Worm (Caenorhabditis elegans) whole organism, late embryonic: ENCODE measurements around the gene acy-1.
A peak's percentile ranks its signal among the peaks of the same experiment; 100 is the strongest.

Source experiments
- C08G9.2 ChIP-seq: sonication (generic microtip); optimal IDR thresholded peaks from 2 replicates; lab custom pipeline; 2016; ENCODE audit warnings: mild to moderate bottlenecking, missing genetic modification characterization, moderate library complexity, missing compliant biosample characterization
- K09A11.1 ChIP-seq: sonication (generic microtip); optimal IDR thresholded peaks from 2 replicates; lab custom pipeline; 2017; ENCODE audit warnings: antibody characterized with exemption, mild to moderate bottlenecking, missing genetic modification characterization, missing compliant biosample characterization; ENCODE audit not compliant: insufficient read depth
- Y22D7AL.16 ChIP-seq: sonication (generic microtip); optimal IDR thresholded peaks from 2 replicates; lab custom pipeline; 2016; ENCODE audit warnings: missing genetic modification characterization, missing compliant biosample characterization
- ceh-14 ChIP-seq: sonication (generic microtip); optimal IDR thresholded peaks from 2 replicates; lab custom pipeline; 2016; ENCODE audit warnings: missing genotype, missing genetic modification characterization, missing compliant biosample characterization
- ceh-18 ChIP-seq: sonication (generic microtip); optimal IDR thresholded peaks from 2 replicates; lab custom pipeline; 2016; ENCODE audit warnings: missing genetic modification characterization, missing compliant biosample characterization
- ceh-19 ChIP-seq: fragments of 200-800 bp; sonication (Bioruptor generic); optimal IDR thresholded peaks from 2 replicates; lab custom pipeline; 2018; ENCODE audit warnings: mild to moderate bottlenecking, missing genetic modification characterization, missing compliant biosample characterization
- ceh-2 ChIP-seq: sonication (generic microtip); optimal IDR thresholded peaks from 2 replicates; lab custom pipeline; 2016; ENCODE audit warnings: missing genotype, missing genetic modification characterization, missing compliant biosample characterization
- ceh-24 ChIP-seq: sonication (generic microtip); optimal IDR thresholded peaks from 2 replicates; lab custom pipeline; 2016; ENCODE audit warnings: mild to moderate bottlenecking, missing genetic modification characterization, missing compliant biosample characterization
- ceh-31 ChIP-seq: sonication (generic microtip); optimal IDR thresholded peaks from 2 replicates; lab custom pipeline; 2016; ENCODE audit warnings: missing genetic modification characterization, missing compliant biosample characterization
- ceh-34 ChIP-seq: sonication (generic microtip); optimal IDR thresholded peaks from 2 replicates; lab custom pipeline; 2016; ENCODE audit warnings: mild to moderate bottlenecking, missing genetic modification characterization, missing compliant biosample characterization
- dve-1 ChIP-seq: sonication (generic microtip); optimal IDR thresholded peaks from 2 replicates; lab custom pipeline; 2017; ENCODE audit warnings: antibody characterized with exemption, mild to moderate bottlenecking, missing genetic modification characterization, missing compliant biosample characterization
- elt-2 ChIP-seq: sonication (generic microtip); optimal IDR thresholded peaks from 2 replicates; lab custom pipeline; 2016; ENCODE audit warnings: missing genetic modification reagents, missing genetic modification characterization, missing compliant biosample characterization
- elt-4 ChIP-seq: sonication (generic microtip); optimal IDR thresholded peaks from 2 replicates; lab custom pipeline; 2016; ENCODE audit warnings: missing genetic modification characterization, missing compliant biosample characterization
- ets-4 ChIP-seq: sonication (generic microtip); optimal IDR thresholded peaks from 2 replicates; lab custom pipeline; 2016; ENCODE audit warnings: missing genetic modification characterization, missing compliant biosample characterization
- eyg-1 ChIP-seq: sonication (generic microtip); optimal IDR thresholded peaks from 2 replicates; lab custom pipeline; 2016; ENCODE audit warnings: missing genotype, missing genetic modification characterization, missing compliant biosample characterization
- fkh-6 ChIP-seq: sonication (generic microtip); optimal IDR thresholded peaks from 2 replicates; lab custom pipeline; 2016; ENCODE audit warnings: missing genetic modification characterization, missing compliant biosample characterization
- gmeb-2 ChIP-seq: sonication (generic microtip); optimal IDR thresholded peaks from 2 replicates; lab custom pipeline; 2016; ENCODE audit warnings: missing genetic modification characterization, inconsistent platforms, missing compliant biosample characterization
- hlh-13 ChIP-seq: fragments of 200-800 bp; sonication (Bioruptor generic); optimal IDR thresholded peaks from 2 replicates; lab custom pipeline; 2018; ENCODE audit warnings: mild to moderate bottlenecking, missing genetic modification characterization, missing compliant biosample characterization
- hlh-15 ChIP-seq: sonication (generic microtip); optimal IDR thresholded peaks from 2 replicates; lab custom pipeline; 2016; ENCODE audit warnings: missing genetic modification characterization, missing compliant biosample characterization
- hlh-30 ChIP-seq: sonication (generic microtip); optimal IDR thresholded peaks from 2 replicates; lab custom pipeline; 2017; ENCODE audit warnings: antibody characterized with exemption, missing genetic modification characterization, missing compliant biosample characterization; ENCODE audit not compliant: insufficient read depth
- hlh-8 ChIP-seq: sonication (generic microtip); optimal IDR thresholded peaks from 2 replicates; lab custom pipeline; 2016; ENCODE audit warnings: missing genotype, missing genetic modification characterization, missing compliant biosample characterization
- lim-6 ChIP-seq: sonication (generic microtip); optimal IDR thresholded peaks from 2 replicates; lab custom pipeline; 2016; ENCODE audit warnings: missing genetic modification characterization, missing compliant biosample characterization
- madf-2 ChIP-seq: sonication (generic microtip); optimal IDR thresholded peaks from 2 replicates; lab custom pipeline; 2017; ENCODE audit warnings: missing genetic modification characterization, missing compliant biosample characterization
- mec-3 ChIP-seq: sonication (generic microtip); optimal IDR thresholded peaks from 2 replicates; lab custom pipeline; 2016; ENCODE audit warnings: borderline replicate concordance, missing genetic modification characterization, missing compliant biosample characterization
- nfya-1 ChIP-seq: sonication (generic microtip); optimal IDR thresholded peaks from 2 replicates; lab custom pipeline; 2017; ENCODE audit warnings: missing genetic modification characterization, mild to moderate bottlenecking, missing compliant biosample characterization, antibody characterized with exemption, moderate library complexity
- nhr-232 ChIP-seq: sonication (generic microtip); optimal IDR thresholded peaks from 2 replicates; lab custom pipeline; 2016; ENCODE audit warnings: missing genetic modification characterization, missing compliant biosample characterization
- odd-2 ChIP-seq: sonication (generic microtip); optimal IDR thresholded peaks from 2 replicates; lab custom pipeline; 2017; ENCODE audit warnings: antibody characterized with exemption, mild to moderate bottlenecking, missing genetic modification characterization, missing compliant biosample characterization
- pax-1 ChIP-seq: fragments of 150-350 bp; optimal IDR thresholded peaks from 2 replicates; lab custom pipeline; 2014; ENCODE audit warnings: missing biosample characterization, missing genetic modification characterization
- pros-1 ChIP-seq: fragments of 150-350 bp; optimal IDR thresholded peaks from 2 replicates; lab custom pipeline; 2014; ENCODE audit warnings: missing biosample characterization, missing genetic modification reagents, missing genetic modification characterization
- ref-2 ChIP-seq: sonication (generic microtip); optimal IDR thresholded peaks from 2 replicates; lab custom pipeline; 2016; ENCODE audit warnings: missing genetic modification characterization, missing compliant biosample characterization
- rnt-1 ChIP-seq: sonication (generic microtip); optimal IDR thresholded peaks from 2 replicates; lab custom pipeline; 2016; ENCODE audit warnings: missing genetic modification characterization, missing compliant biosample characterization
- sdc-2 ChIP-seq: sonication (generic microtip); optimal IDR thresholded peaks from 2 replicates; lab custom pipeline; 2016; ENCODE audit warnings: missing genotype, missing genetic modification characterization, missing compliant biosample characterization
- sox-4 ChIP-seq: sonication (generic microtip); optimal IDR thresholded peaks from 2 replicates; lab custom pipeline; 2017; ENCODE audit warnings: mild to moderate bottlenecking, missing genetic modification characterization, inconsistent platforms, missing compliant biosample characterization
- syd-9 ChIP-seq: sonication (generic microtip); optimal IDR thresholded peaks from 2 replicates; lab custom pipeline; 2016; ENCODE audit warnings: mild to moderate bottlenecking, missing genetic modification characterization, moderate library complexity, missing compliant biosample characterization
- tbx-2 ChIP-seq: sonication (generic microtip); optimal IDR thresholded peaks from 2 replicates; lab custom pipeline; 2016; ENCODE audit warnings: missing genetic modification characterization, missing compliant biosample characterization
- unc-3 ChIP-seq, 2 experiments: fragments of 200-800 bp in 1 of 2; sonication (Bioruptor generic) in 1 of 2; sonication (generic microtip) in 1 of 2; conservative IDR thresholded peaks in 1 of 2; optimal IDR thresholded peaks in 1 of 2; 2 replicates each; pipeline versions ENCODE4 v1.3.6 to Lab custom; 2016 to 2022; ENCODE audit warnings: missing compliant biosample characterization in 2 of 2, missing genetic modification characterization in 2 of 2, missing genetic modification reagents in 1 of 2
- unc-42 ChIP-seq: sonication (generic microtip); optimal IDR thresholded peaks from 2 replicates; lab custom pipeline; 2016; ENCODE audit warnings: missing genotype, missing genetic modification characterization, missing compliant biosample characterization
- unc-55 ChIP-seq: sonication (generic microtip); optimal IDR thresholded peaks from 2 replicates; lab custom pipeline; 2017; ENCODE audit warnings: missing biosample characterization, missing genetic modification reagents, missing genetic modification characterization
- unc-86 ChIP-seq: sonication (generic microtip); optimal IDR thresholded peaks from 2 replicates; lab custom pipeline; 2016; ENCODE audit warnings: missing genetic modification characterization, missing compliant biosample characterization
- ztf-16 ChIP-seq: sonication (generic microtip); optimal IDR thresholded peaks from 2 replicates; lab custom pipeline; 2017; ENCODE audit warnings: missing genetic modification characterization, missing compliant biosample characterization

The acy-1 gene

DNA sequence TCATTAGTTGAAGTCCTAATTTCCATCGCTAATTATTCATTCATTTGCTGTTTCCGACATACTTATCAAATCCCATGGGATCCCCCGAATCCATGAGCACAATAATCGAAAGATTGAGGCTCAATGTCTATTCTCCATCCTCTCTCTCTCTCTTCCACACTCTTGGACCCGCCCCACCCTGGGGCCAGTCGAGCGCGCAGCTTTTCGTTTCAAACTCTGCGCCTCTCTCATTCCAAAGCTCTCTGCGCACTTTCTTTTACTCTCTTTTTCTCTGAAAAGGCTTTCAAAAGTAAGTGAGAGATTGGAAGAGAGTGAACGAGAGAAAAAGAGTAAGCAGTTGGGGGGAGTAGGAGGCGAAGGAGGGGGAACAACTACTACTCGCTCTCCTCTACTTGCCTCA lies at the start of gene acy-1:
Gene acy-1 (plus strand): TSS at position 346 of the 400 bp plus-strand sequence.
- TF ChIP-seq mec-3 (tag; lab: Kevin White, UChicago) (no peak), ceh-18 (peak; percentile 89), rnt-1 (tag; lab: Kevin White, UChicago) (peak; percentile 67), pros-1 (tag; lab: Kevin White, UChicago) (no peak), eyg-1 (tag; lab: Kevin White, UChicago) (peak; percentile 0), C08G9.2 (peak; percentile 65), syd-9 (tag; lab: Kevin White, UChicago) (peak; percentile 1), ets-4 (tag; lab: Kevin White, UChicago) (peak; percentile 50), nhr-232 (no peak), ceh-2 (tag; lab: Kevin White, UChicago) (peak; percentile 38), sox-4 (tag; lab: Kevin White, UChicago) (peak; percentile 25), elt-4 (no peak), hlh-8 (tag; lab: Kevin White, UChicago) (peak; percentile 18), dve-1 (tag; lab: Kevin White, UChicago) (peak; percentile 61), unc-55 (GFP tag; lab: Kevin White, UChicago) (peak; percentile 90), gmeb-2 (tag; lab: Kevin White, UChicago) (no peak), ceh-14 (tag; lab: Kevin White, UChicago) (peak; percentile 77), unc-42 (tag; lab: Kevin White, UChicago) (peak; percentile 80), unc-3 (GFP tag; conservative IDR thresholded peaks at IDR 0.05; lab: Robert Waterston, UW) (peak; percentile 57; the same call in 1 of the 2 replicates), unc-3 (tag; optimal IDR thresholded peaks at IDR 0.05; lab: Kevin White, UChicago) (peak; percentile 91), ref-2 (tag; lab: Kevin White, UChicago) (no peak), hlh-30 (peak; percentile 38), elt-2 (tag; lab: Kevin White, UChicago) (no peak), ceh-19 (GFP tag; lab: Kevin White, UChicago) (peak; percentile 2), ceh-34 (peak; percentile 79), madf-2 (tag; lab: Kevin White, UChicago) (no peak), tbx-2 (tag; lab: Kevin White, UChicago) (peak; percentile 79), nfya-1 (tag; lab: Kevin White, UChicago) (peak; percentile 90), ceh-24 (tag; lab: Kevin White, UChicago) (no peak), sdc-2 (tag; lab: Kevin White, UChicago) (peak; percentile 40), pax-1 (tag; lab: Kevin White, UChicago) (no peak), ceh-31 (tag; lab: Kevin White, UChicago) (peak; percentile 84), unc-86 (tag; lab: Kevin White, UChicago) (no peak), fkh-6 (tag; lab: Kevin White, UChicago) (no peak)

ce11 chrIII:4677466-4677865 lies 44.4 kb upstream of the acy-1 start, which contains the start of gene srg-10:
Gene srg-10 (plus strand): TSS chrIII:4677766.
- TF ChIP-seq rnt-1 (tag; lab: Kevin White, UChicago) (no peak), hlh-15 (tag; lab: Kevin White, UChicago) (no peak), madf-2 (tag; lab: Kevin White, UChicago) (no peak), odd-2 (tag; lab: Kevin White, UChicago) (no peak), C08G9.2 (no peak), lim-6 (no peak), unc-55 (GFP tag; lab: Kevin White, UChicago) (no peak), hlh-13 (GFP tag; lab: Kevin White, UChicago) (no peak), pax-1 (tag; lab: Kevin White, UChicago) (no peak), ztf-16 (tag; lab: Kevin White, UChicago) (no peak), K09A11.1 (tag; lab: Kevin White, UChicago) (no peak), eyg-1 (tag; lab: Kevin White, UChicago) (no peak), elt-2 (tag; lab: Kevin White, UChicago) (no peak), Y22D7AL.16 (tag; lab: Kevin White, UChicago) (no peak)
